Worm (Caenorhabditis elegans): ENCODE data around the gene par-5.

par-5 gene

DNA sequence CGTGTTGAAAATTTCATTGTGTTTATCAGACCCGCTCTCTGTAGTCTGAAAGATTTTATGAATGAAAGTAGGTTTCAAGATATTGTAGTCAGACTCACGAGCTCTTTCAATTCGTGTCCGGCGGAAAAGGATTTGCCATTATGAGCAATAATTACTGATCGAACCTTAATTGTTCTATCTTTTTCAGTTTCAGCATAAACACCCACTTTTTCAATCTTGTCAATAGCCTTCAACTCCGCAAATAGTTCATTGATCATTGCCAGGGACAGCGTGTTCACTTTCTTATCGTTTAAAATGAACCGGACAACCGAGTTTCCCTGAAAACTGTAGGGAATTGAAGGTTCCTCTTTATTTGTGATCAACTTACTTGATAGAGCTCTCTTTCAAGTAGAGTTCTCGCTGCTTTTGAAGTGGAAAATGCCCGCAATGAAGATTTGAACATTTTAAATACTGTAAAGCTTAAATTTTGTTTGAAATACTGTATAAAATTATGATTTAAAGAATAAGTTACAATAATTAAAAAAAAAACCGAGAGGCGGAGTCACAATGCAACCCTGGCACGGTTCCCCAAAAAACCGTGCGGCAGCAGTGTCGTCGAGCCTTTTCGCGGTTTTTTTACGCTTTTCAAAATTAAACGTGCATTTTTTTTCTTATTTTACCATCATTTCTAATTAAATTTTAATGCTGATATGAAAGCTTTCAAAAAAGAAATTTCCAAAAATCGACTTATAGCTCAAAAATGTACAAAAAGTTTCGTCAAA lies 34.4 kb upstream of the par-5 start, which contains the start of gene ech-2 (continued):
- no peak for TF ChIP-seq cey-2 (tag; optimal IDR thresholded peaks at IDR 0.05; ENCODE audit: borderline replicate concordance, insufficient read depth)
- no peak for TF ChIP-seq nhr-237 (tag; optimal IDR thresholded peaks at IDR 0.05)
- TF ChIP-seq zfp-2 (tag; optimal IDR thresholded peaks at IDR 0.05): no peak
- peak; percentile 2 for TF ChIP-seq rbr-2 (tag; optimal IDR thresholded peaks at IDR 0.05)
- TF ChIP-seq zag-1 (tag; optimal IDR thresholded peaks at IDR 0.05): no peak
- no peak for TF ChIP-seq nhr-48 (tag; optimal IDR thresholded peaks at IDR 0.05)
- TF ChIP-seq Y48G9A.11 (GFP tag; IDR thresholded peaks at IDR 0.05): no peak
- no peak for TF ChIP-seq nhr-77 (tag; optimal IDR thresholded peaks at IDR 0.05)
- no peak for TF ChIP-seq skn-1 (tag; optimal IDR thresholded peaks at IDR 0.05)
- TF ChIP-seq set-16 (GFP tag; IDR thresholded peaks at IDR 0.05): no peak
- TF ChIP-seq pqm-1 (tag; optimal IDR thresholded peaks at IDR 0.05): no peak
- no peak for TF ChIP-seq attf-4 (tag; optimal IDR thresholded peaks at IDR 0.05)
- TF ChIP-seq aha-1 (tag): peak; percentile 94
- TF ChIP-seq snpc-4 (tag; optimal IDR thresholded peaks at IDR 0.05): no peak
- TF ChIP-seq tag-97 (GFP tag; IDR thresholded peaks at IDR 0.05): no peak
- TF ChIP-seq F37D6.2 (tag; optimal IDR thresholded peaks at IDR 0.05): no peak
- TF ChIP-seq ceh-28 (tag; optimal IDR thresholded peaks at IDR 0.05): no peak
- TF ChIP-seq pha-4 (GFP tag; IDR thresholded peaks at IDR 0.05): no peak
- no peak for TF ChIP-seq pha-4 (tag; optimal IDR thresholded peaks at IDR 0.05)
- TF ChIP-seq nhr-42 (GFP tag; IDR thresholded peaks at IDR 0.05): no peak
- TF ChIP-seq lin-1 (GFP tag; IDR thresholded peaks at IDR 0.05): no peak
- TF ChIP-seq nhr-76 (tag; optimal IDR thresholded peaks at IDR 0.05): no peak
- TF ChIP-seq zip-2 (tag; optimal IDR thresholded peaks at IDR 0.05): no peak
- no peak for TF ChIP-seq hif-1 (tag; optimal IDR thresholded peaks at IDR 0.05)
- TF ChIP-seq ctbp-1 (GFP tag; IDR thresholded peaks at IDR 0.05): no peak
- no peak for TF ChIP-seq mxl-3 (GFP tag; optimal IDR thresholded peaks at IDR 0.05)
- no peak for TF ChIP-seq F10B5.3 (tag; optimal IDR thresholded peaks at IDR 0.05)
- peak; percentile 29 for TF ChIP-seq mep-1 (tag; optimal IDR thresholded peaks at IDR 0.05)
- TF ChIP-seq mdt-29 (GFP tag; IDR thresholded peaks at IDR 0.05): no peak
- TF ChIP-seq nhr-10 (tag; optimal IDR thresholded peaks at IDR 0.05): no peak

- TF ChIP-seq mdt-29 (GFP tag; IDR thresholded peaks at IDR 0.05): no peak
- TF ChIP-seq nhr-102 (tag; optimal IDR thresholded peaks at IDR 0.05): no peak
- TF ChIP-seq unc-62 (GFP tag; optimal IDR thresholded peaks at IDR 0.05 in 1 of 2): peak in 1 of 2 experiments; percentile 92
- no peak for TF ChIP-seq unc-62 (tag; optimal IDR thresholded peaks at IDR 0.05)
Observed at ce11 chrIV:11855424-11855823, 33.7 kb upstream of the par-5 start.

DNA sequence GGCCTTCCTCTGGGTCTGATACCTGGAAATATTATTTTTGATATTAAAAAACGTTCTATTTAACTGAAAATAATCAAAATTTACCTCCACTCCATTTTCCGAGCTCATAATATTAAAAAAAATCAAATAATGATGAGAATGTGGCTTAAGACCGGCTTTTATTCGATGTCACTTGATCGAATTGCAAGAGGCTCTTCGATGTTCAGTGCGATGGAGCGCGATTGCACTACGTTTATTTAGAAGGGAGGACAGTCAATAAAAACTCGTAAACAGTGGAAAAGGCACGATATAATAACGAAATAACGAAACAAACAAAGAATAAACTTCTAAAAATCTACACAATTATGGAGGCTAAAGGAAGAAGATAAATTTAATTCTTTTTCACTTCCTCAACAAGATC lies 33.1 kb upstream of the par-5 start, which contains the start of gene tag-30:
tag-30 (minus strand) TSS at position 383 of the 400 bp plus-strand sequence.
- TF ChIP-seq lin-15B (tag; optimal IDR thresholded peaks at IDR 0.05) (no peak), mep-1 (tag; optimal IDR thresholded peaks at IDR 0.05) (peak; percentile 61), zag-1 (tag; optimal IDR thresholded peaks at IDR 0.05) (no peak), ctbp-1 (GFP tag; IDR thresholded peaks at IDR 0.05) (no peak), nhr-102 (tag; optimal IDR thresholded peaks at IDR 0.05) (no peak), jun-1 (tag; optimal IDR thresholded peaks at IDR 0.05) (no peak), zip-11 (GFP tag; IDR thresholded peaks at IDR 0.05) (no peak), nhr-77 (tag; optimal IDR thresholded peaks at IDR 0.05) (peak; percentile 46), dpl-1 (GFP tag; optimal IDR thresholded peaks at IDR 0.05) (peak; percentile 62), gei-8 (GFP tag; optimal IDR thresholded peaks at IDR 0.05) (no peak), Y5F2A.4 (GFP tag; optimal IDR thresholded peaks at IDR 0.05) (no peak), mxl-2 (GFP tag; conservative IDR thresholded peaks at IDR 0.05) (no peak), T20F7.1 (GFP tag; optimal IDR thresholded peaks at IDR 0.05) (no peak), mdl-1 (tag; optimal IDR thresholded peaks at IDR 0.05) (no peak), zfp-2 (tag; optimal IDR thresholded peaks at IDR 0.05) (no peak), hlh-11 (tag; optimal IDR thresholded peaks at IDR 0.05) (peak; percentile 36), zip-2 (tag; optimal IDR thresholded peaks at IDR 0.05) (no peak), lin-38 (GFP tag; IDR thresholded peaks at IDR 0.05) (peak; percentile 93), spr-1 (tag; optimal IDR thresholded peaks at IDR 0.05) (no peak), vab-7 (GFP tag; IDR thresholded peaks at IDR 0.05) (no peak), ceh-82 (tag; optimal IDR thresholded peaks at IDR 0.05) (no peak), ama-1 (optimal IDR thresholded peaks at IDR 0.05) (peak; percentile 3), daf-16 (GFP tag; optimal IDR thresholded peaks at IDR 0.05) (no peak), daf-16 (tag; optimal IDR thresholded peaks at IDR 0.05) (peak; percentile 79), rbr-2 (tag; optimal IDR thresholded peaks at IDR 0.05) (peak; percentile 22), snpc-4 (tag; optimal IDR thresholded peaks at IDR 0.05) (no peak)
